Worm (Caenorhabditis elegans): Measurements from ENCODE around the gene metl-6.

Gene metl-6

ce11 chrIII:3907587-3907986, 13.9 kb downstream of the metl-6 start, which contains the start of gene mmcm-1:
TSS of gene mmcm-1 (minus strand) at chrIII:3907687.
- TF ChIP-seq snpc-4 (tag; optimal IDR thresholded peaks at IDR 0.05) (no peak), nhr-85 (tag) (no peak), mab-9 (GFP tag; IDR thresholded peaks at IDR 0.05) (no peak)

ce11 chrIII:3906481-3906880, 15.0 kb downstream of the metl-6 start:
- TF ChIP-seq mab-9 (GFP tag; IDR thresholded peaks at IDR 0.05) (no peak), aly-2 (tag; optimal IDR thresholded peaks at IDR 0.05) (no peak), nhr-77 (tag; optimal IDR thresholded peaks at IDR 0.05) (no peak), elt-3 (tag; optimal IDR thresholded peaks at IDR 0.05) (no peak), lir-3 (tag; optimal IDR thresholded peaks at IDR 0.05; ENCODE audit: poor library complexity) (no peak), jun-1 (tag; optimal IDR thresholded peaks at IDR 0.05) (no peak), lsy-2 (tag; optimal IDR thresholded peaks at IDR 0.05) (no peak)

ce11 chrIII:3902588-3903325, 18.8 kb downstream of the metl-6 start:
- no peak for TF ChIP-seq alr-1 (tag; optimal IDR thresholded peaks at IDR 0.05; ENCODE audit: borderline replicate concordance)
- TF ChIP-seq ztf-4 (tag; optimal IDR thresholded peaks at IDR 0.05), result peak; percentile 56
- TF ChIP-seq egl-27 (tag; optimal IDR thresholded peaks at IDR 0.05), result no peak
- TF ChIP-seq efl-1 (optimal IDR thresholded peaks at IDR 0.05), result no peak
- TF ChIP-seq efl-1 (GFP tag; optimal IDR thresholded peaks at IDR 0.05 in 1 of 2), result peak in 1 of 2 experiments; percentile 51
- TF ChIP-seq nhr-71 (tag; optimal IDR thresholded peaks at IDR 0.05), result peak; percentile 3
- TF ChIP-seq C34B4.2 (tag; optimal IDR thresholded peaks at IDR 0.05), result no peak
- no peak for TF ChIP-seq grh-1 (GFP tag; IDR thresholded peaks at IDR 0.05)
- TF ChIP-seq lin-13 (GFP tag; optimal IDR thresholded peaks at IDR 0.05), result no peak
- TF ChIP-seq aly-2 (tag; optimal IDR thresholded peaks at IDR 0.05), result no peak
- no peak for TF ChIP-seq nhr-84 (tag; optimal IDR thresholded peaks at IDR 0.05)
- TF ChIP-seq unc-30 (tag; optimal IDR thresholded peaks at IDR 0.05), result no peak
- no peak for TF ChIP-seq irx-1 (tag; optimal IDR thresholded peaks at IDR 0.05)
- TF ChIP-seq zip-4 (GFP tag; optimal IDR thresholded peaks at IDR 0.05), result no peak
- TF ChIP-seq pag-3 (tag; optimal IDR thresholded peaks at IDR 0.05; ENCODE audit: borderline replicate concordance, insufficient read depth), result no peak

ce11 chrIII:3901542-3901941, 20.0 kb downstream of the metl-6 start, which contains the start of gene tir-1:
TSS of gene tir-1 (minus strand) at chrIII:3901642.
- TF ChIP-seq lir-3 (tag; optimal IDR thresholded peaks at IDR 0.05; ENCODE audit: poor library complexity) (no peak), alr-1 (tag; optimal IDR thresholded peaks at IDR 0.05; ENCODE audit: borderline replicate concordance) (no peak), lin-13 (GFP tag; optimal IDR thresholded peaks at IDR 0.05) (no peak), mab-9 (GFP tag; IDR thresholded peaks at IDR 0.05) (no peak), ceh-8 (GFP tag; optimal IDR thresholded peaks at IDR 0.05) (no peak), jun-1 (tag; optimal IDR thresholded peaks at IDR 0.05) (no peak), nhr-76 (tag; optimal IDR thresholded peaks at IDR 0.05) (no peak), nhr-90 (tag; optimal IDR thresholded peaks at IDR 0.05; ENCODE audit: poor library complexity) (no peak), nhr-237 (tag; optimal IDR thresholded peaks at IDR 0.05) (no peak), C04F5.9 (tag; optimal IDR thresholded peaks at IDR 0.05) (no peak), blmp-1 (tag; optimal IDR thresholded peaks at IDR 0.05) (no peak), tbx-2 (tag; optimal IDR thresholded peaks at IDR 0.05) (no peak), swsn-7 (tag; optimal IDR thresholded peaks at IDR 0.05) (no peak)

ce11 chrIII:3898850-3899249, 22.7 kb downstream of the metl-6 start:
- TF ChIP-seq dpl-1 (GFP tag; optimal IDR thresholded peaks at IDR 0.05), result peak in 1 of 3 experiments; percentile 19
- peak; percentile 49 for TF ChIP-seq nhr-71 (tag; optimal IDR thresholded peaks at IDR 0.05)
- TF ChIP-seq efl-1 (optimal IDR thresholded peaks at IDR 0.05), result peak in 1 of 2 experiments; percentile 28
- no peak for TF ChIP-seq efl-1 (GFP tag; optimal IDR thresholded peaks at IDR 0.05 in 1 of 2)
- no peak for TF ChIP-seq sup-37 (GFP tag; optimal IDR thresholded peaks at IDR 0.05)
- TF ChIP-seq nhr-47 (tag; optimal IDR thresholded peaks at IDR 0.05), result peak; percentile 35
- TF ChIP-seq mep-1 (tag; optimal IDR thresholded peaks at IDR 0.05), result peak; percentile 59
- TF ChIP-seq snu-23 (GFP tag; optimal IDR thresholded peaks at IDR 0.05), result peak; percentile 25
- TF ChIP-seq alr-1 (tag; optimal IDR thresholded peaks at IDR 0.05; ENCODE audit: borderline replicate concordance), result no peak
- TF ChIP-seq lin-14 (GFP tag; optimal IDR thresholded peaks at IDR 0.05), result peak; percentile 88
- peak in 1 of 3 experiments; percentile 36 for TF ChIP-seq ceh-82 (tag; optimal IDR thresholded peaks at IDR 0.05)
- TF ChIP-seq nhr-84 (tag; optimal IDR thresholded peaks at IDR 0.05), result no peak
- no peak for TF ChIP-seq xbp-1 (tag; optimal IDR thresholded peaks at IDR 0.05)
- TF ChIP-seq lin-35 (GFP tag; optimal IDR thresholded peaks at IDR 0.05), result peak in 1 of 2 experiments; percentile 9
- TF ChIP-seq ets-5 (GFP tag; IDR thresholded peaks at IDR 0.05), result no peak
- no peak for TF ChIP-seq fos-1 (tag; optimal IDR thresholded peaks at IDR 0.05)
- TF ChIP-seq sptf-1 (tag; optimal IDR thresholded peaks at IDR 0.05), result no peak
- no peak for TF ChIP-seq Y116A8C.19 (tag; optimal IDR thresholded peaks at IDR 0.05; ENCODE audit: borderline replicate concordance)

Data from whole organism, L1 larva.